Worm (Caenorhabditis elegans) whole organism, L3 larva: ENCODE measurements around the gene F21C10.19.

ENCODE experiments used
- ceh-82 ChIP-seq: fragments of 150-350 bp; optimal IDR thresholded peaks from 2 replicates; lab custom pipeline; 2014; ENCODE audit warnings: missing biosample characterization, missing genetic modification characterization
- elt-1 ChIP-seq: fragments of 150-350 bp; optimal IDR thresholded peaks from 2 replicates; lab custom pipeline; 2014; ENCODE audit warnings: missing biosample characterization, missing genetic modification characterization
- fos-1 ChIP-seq: fragments of 150-350 bp; optimal IDR thresholded peaks from 2 replicates; lab custom pipeline; 2014; ENCODE audit warnings: missing biosample characterization, missing genetic modification characterization
- lin-39 ChIP-seq: fragments of 150-350 bp; optimal IDR thresholded peaks from 2 replicates; lab custom pipeline; 2018; ENCODE audit warnings: missing biosample characterization, missing genetic modification reagents, missing genetic modification characterization
- lsy-12 ChIP-seq: sonication (generic microtip); optimal IDR thresholded peaks from 2 replicates; lab custom pipeline; 2016; ENCODE audit warnings: mild to moderate bottlenecking, missing genetic modification characterization, missing compliant biosample characterization
- mdl-1 ChIP-seq: fragments of 150-350 bp; optimal IDR thresholded peaks from 2 replicates; lab custom pipeline; 2014; ENCODE audit warnings: missing biosample characterization, missing genetic modification characterization
- nhr-43 ChIP-seq: sonication (generic microtip); optimal IDR thresholded peaks from 2 replicates; lab custom pipeline; 2016; ENCODE audit warnings: mild to moderate bottlenecking, missing genetic modification characterization, missing compliant biosample characterization; ENCODE audit not compliant: poor library complexity, severe bottlenecking
- pha-4 ChIP-seq: fragments of 150-350 bp; optimal IDR thresholded peaks from 2 replicates; lab custom pipeline; 2014; ENCODE audit warnings: missing biosample characterization, missing genetic modification reagents, missing genetic modification characterization
- pqm-1 ChIP-seq: fragments of 150-350 bp; optimal IDR thresholded peaks from 2 replicates; lab custom pipeline; 2017; ENCODE audit warnings: missing biosample characterization, missing genetic modification characterization, inconsistent platforms
- snpc-4 ChIP-seq: fragments of 150-350 bp; optimal IDR thresholded peaks from 2 replicates; lab custom pipeline; 2014; ENCODE audit warnings: missing biosample characterization, missing genetic modification characterization

DNA sequence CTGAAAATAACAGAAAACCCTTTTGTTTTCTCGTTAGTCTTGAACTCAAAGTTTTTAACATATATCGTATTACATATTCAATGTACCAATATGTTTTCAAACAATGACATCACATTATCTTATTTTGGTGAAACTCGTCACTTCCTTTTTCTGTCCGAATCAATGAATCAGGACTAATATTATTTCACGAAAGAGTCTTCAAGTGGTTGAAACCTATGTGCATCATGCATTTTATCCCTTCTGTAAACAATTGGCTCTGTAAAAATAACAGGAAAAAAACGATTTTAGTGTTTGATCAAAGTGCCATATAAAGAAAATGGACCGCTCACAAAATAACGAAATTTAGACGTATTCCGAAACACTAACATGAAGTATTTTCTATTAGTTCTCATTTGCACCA lies 22.6 kb upstream of the F21C10.19 start, which contains the start of gene F21C10.18:
- TF ChIP-seq pqm-1 (tag; lab: Kevin White, UChicago) (no peak), nhr-43 (no peak), pha-4 (tag; lab: Kevin White, UChicago) (no peak), ceh-82 (tag; lab: Kevin White, UChicago) (no peak), lin-39 (tag; lab: Kevin White, UChicago) (no peak), lsy-12 (no peak), mdl-1 (tag; lab: Kevin White, UChicago) (no peak), snpc-4 (tag; lab: Kevin White, UChicago) (no peak), fos-1 (tag; lab: Kevin White, UChicago) (no peak), elt-1 (tag; lab: Kevin White, UChicago) (no peak)
